Fruit fly (Drosophila melanogaster) whole organism, embryonic: ENCODE measurements around the gene Sf3a2.
A peak's percentile ranks its signal among the peaks of the same experiment; 100 is the strongest.

Source experiments
- Adf1 ChIP-seq: fragments of 200-800 bp; sonication (Bioruptor generic); IDR thresholded peaks from 2 replicates; pipeline ENCODE4 v1.3.6; 2022; ENCODE audit warnings: missing biosample characterization, missing genetic modification characterization
- Atf3 ChIP-seq: fragments of 200-800 bp; sonication (Bioruptor generic); optimal IDR thresholded peaks from 3 replicates; lab custom pipeline; 2016; ENCODE audit warnings: missing biosample characterization, missing genetic modification characterization
- CG10543 ChIP-seq: fragments of 200-800 bp; sonication (Bioruptor generic); optimal IDR thresholded peaks from 3 replicates; lab custom pipeline; 2017; ENCODE audit warnings: missing biosample characterization, mild to moderate bottlenecking, missing genetic modification characterization, moderate library complexity
- CG10959 ChIP-seq: fragments of 200-800 bp; sonication (Bioruptor generic); IDR thresholded peaks from 2 replicates; pipeline ENCODE4 v1.3.6; 2022; ENCODE audit warnings: missing biosample characterization, missing genetic modification characterization
- CG11398 ChIP-seq: fragments of 200-800 bp; sonication (Bioruptor generic); optimal IDR thresholded peaks from 2 replicates; lab custom pipeline; 2016; ENCODE audit warnings: missing biosample characterization, missing genetic modification characterization
- CG13296 ChIP-seq: fragments of 200-800 bp; sonication (Bioruptor generic); optimal IDR thresholded peaks from 3 replicates; lab custom pipeline; 2018; ENCODE audit warnings: missing biosample characterization, mild to moderate bottlenecking, missing genetic modification characterization
- CG13775 ChIP-seq: fragments of 200-800 bp; sonication (Bioruptor generic); optimal IDR thresholded peaks from 3 replicates; lab custom pipeline; 2017; ENCODE audit warnings: missing biosample characterization, mild to moderate bottlenecking, missing genetic modification characterization
- CG13894 ChIP-seq: fragments of 200-800 bp; sonication (Bioruptor generic); optimal IDR thresholded peaks from 3 replicates; lab custom pipeline; 2018; ENCODE audit warnings: missing biosample characterization, mild to moderate bottlenecking, missing genetic modification characterization, moderate library complexity
- CG14710 ChIP-seq: fragments of 200-800 bp; sonication (Bioruptor generic); optimal IDR thresholded peaks from 3 replicates; lab custom pipeline; 2019; ENCODE audit warnings: missing biosample characterization, mild to moderate bottlenecking, missing genetic modification characterization, moderate library complexity
- CG14860 ChIP-seq: fragments of 200-800 bp; sonication (Bioruptor generic); IDR thresholded peaks from 3 replicates; pipeline ENCODE4 v1.3.6; 2022; ENCODE audit warnings: missing biosample characterization, missing genetic modification characterization; ENCODE audit not compliant: partially characterized antibody
- CG15696 ChIP-seq: fragments of 200-800 bp; sonication (Bioruptor generic); optimal IDR thresholded peaks from 2 replicates; lab custom pipeline; 2019; ENCODE audit warnings: missing biosample characterization, mild to moderate bottlenecking, missing genetic modification characterization, moderate library complexity
- CG16779 ChIP-seq: fragments of 200-800 bp; sonication (Bioruptor generic); IDR thresholded peaks from 2 replicates; pipeline ENCODE4 v1.3.6; 2022; ENCODE audit warnings: missing biosample characterization, missing genetic modification characterization
- CG17568 ChIP-seq: fragments of 200-800 bp; sonication (Bioruptor generic); optimal IDR thresholded peaks from 2 replicates; lab custom pipeline; 2018; ENCODE audit warnings: missing biosample characterization, mild to moderate bottlenecking, missing genetic modification characterization, moderate library complexity
- CG18476 ChIP-seq: fragments of 200-800 bp; sonication (Bioruptor generic); optimal IDR thresholded peaks from 2 replicates; lab custom pipeline; 2016; ENCODE audit warnings: missing biosample characterization, mild to moderate bottlenecking, missing genetic modification characterization
- CG34376 ChIP-seq: fragments of 200-800 bp; sonication (Bioruptor generic); optimal IDR thresholded peaks from 2 replicates; lab custom pipeline; 2018; ENCODE audit warnings: missing biosample characterization, mild to moderate bottlenecking, missing genetic modification characterization
- CG3838 ChIP-seq: fragments of 200-800 bp; sonication (Bioruptor generic); optimal IDR thresholded peaks from 3 replicates; lab custom pipeline; 2016; ENCODE audit warnings: missing biosample characterization, missing genetic modification characterization
- CG43689 ChIP-seq: fragments of 200-800 bp; sonication (Bioruptor generic); IDR thresholded peaks from 2 replicates; pipeline ENCODE4 v1.3.6; 2022; ENCODE audit warnings: missing biosample characterization, missing genetic modification characterization
- CG4730 ChIP-seq: fragments of 200-800 bp; sonication (Bioruptor generic); IDR thresholded peaks from 2 replicates; pipeline ENCODE4 v1.3.6; 2022; ENCODE audit warnings: missing biosample characterization, missing genetic modification characterization
- CG7745 ChIP-seq: fragments of 200-800 bp; sonication (Bioruptor generic); optimal IDR thresholded peaks from 2 replicates; lab custom pipeline; 2018; ENCODE audit warnings: missing biosample characterization, mild to moderate bottlenecking, missing genetic modification characterization, moderate library complexity
- Dip2 ChIP-seq: fragments of 200-800 bp; sonication (Bioruptor generic); IDR thresholded peaks from 2 replicates; pipeline ENCODE4 v1.3.6; 2022; ENCODE audit warnings: missing biosample characterization, missing genetic modification characterization
- Elba2 ChIP-seq: fragments of 200-800 bp; sonication (Bioruptor generic); optimal IDR thresholded peaks from 3 replicates; lab custom pipeline; 2016; ENCODE audit warnings: missing biosample characterization, missing genetic modification characterization
- HmgD ChIP-seq: fragments of 200-800 bp; sonication (Bioruptor generic); optimal IDR thresholded peaks from 3 replicates; lab custom pipeline; 2016; ENCODE audit warnings: missing biosample characterization, missing genetic modification characterization
- Jarid2 ChIP-seq: fragments of 200-800 bp; sonication (Bioruptor generic); optimal IDR thresholded peaks from 3 replicates; lab custom pipeline; 2017; ENCODE audit warnings: mild to moderate bottlenecking, missing biosample characterization, missing genetic modification reagents, missing genetic modification characterization
- Lhr ChIP-seq: fragments of 200-800 bp; sonication (Bioruptor generic); optimal IDR thresholded peaks from 3 replicates; lab custom pipeline; 2017; ENCODE audit warnings: mild to moderate bottlenecking, missing biosample characterization, missing genetic modification reagents, missing genetic modification characterization
- MBD-R2 ChIP-seq: fragments of 200-800 bp; sonication (Bioruptor generic); IDR thresholded peaks from 2 replicates; pipeline ENCODE4 v1.3.6; 2022; ENCODE audit warnings: missing biosample characterization, missing genetic modification characterization
- Max ChIP-seq: fragments of 200-800 bp; sonication (Bioruptor generic); optimal IDR thresholded peaks from 2 replicates; lab custom pipeline; 2016; ENCODE audit warnings: missing biosample characterization, mild to moderate bottlenecking, missing genetic modification characterization
- Meics ChIP-seq: fragments of 200-800 bp; sonication (Bioruptor generic); optimal IDR thresholded peaks from 2 replicates; lab custom pipeline; 2017; ENCODE audit warnings: missing biosample characterization, mild to moderate bottlenecking, missing genetic modification characterization
- NK7.1 ChIP-seq: fragments of 200-800 bp; sonication (Bioruptor generic); optimal IDR thresholded peaks from 3 replicates; lab custom pipeline; 2016; ENCODE audit warnings: missing biosample characterization, missing genetic modification characterization
- NfI ChIP-seq: fragments of 200-800 bp; sonication (Bioruptor generic); optimal IDR thresholded peaks from 3 replicates; lab custom pipeline; 2018; ENCODE audit warnings: missing biosample characterization, mild to moderate bottlenecking, missing genetic modification characterization, moderate library complexity
- Optix ChIP-seq: fragments of 200-800 bp; sonication (Bioruptor generic); IDR thresholded peaks from 3 replicates; pipeline ENCODE4 v1.3.6; 2022; ENCODE audit warnings: missing biosample characterization, missing genetic modification characterization
- Rx ChIP-seq: fragments of 200-800 bp; sonication (Bioruptor generic); IDR thresholded peaks from 2 replicates; pipeline ENCODE4 v1.3.6; 2022; ENCODE audit warnings: missing biosample characterization, missing genetic modification characterization
- Side ChIP-seq: fragments of 200-800 bp; sonication (Bioruptor generic); optimal IDR thresholded peaks from 2 replicates; lab custom pipeline; 2016; ENCODE audit warnings: missing biosample characterization, missing genetic modification characterization
- Sox102F ChIP-seq: fragments of 200-800 bp; sonication (Bioruptor generic); optimal IDR thresholded peaks from 2 replicates; lab custom pipeline; 2018; ENCODE audit warnings: missing biosample characterization, mild to moderate bottlenecking, missing genetic modification characterization, moderate library complexity
- Tbp ChIP-seq: fragments of >200 bp; optimal IDR thresholded peaks from 2 replicates; lab custom pipeline; 2018; ENCODE audit warnings: missing biosample characterization, missing genetic modification characterization
- abd-A ChIP-seq: fragments of 200-800 bp; sonication (Bioruptor generic); optimal IDR thresholded peaks from 3 replicates; lab custom pipeline; 2019; ENCODE audit warnings: missing biosample characterization, mild to moderate bottlenecking, missing genetic modification characterization, moderate library complexity
- aop ChIP-seq: fragments of 200-800 bp; sonication (Bioruptor generic); IDR thresholded peaks from 2 replicates; pipeline ENCODE4 v1.3.6; 2022; ENCODE audit warnings: missing biosample characterization, missing genetic modification characterization
- ato ChIP-seq: fragments of 200-800 bp; sonication (Bioruptor generic); IDR thresholded peaks from 2 replicates; pipeline ENCODE4 v1.3.6; 2022; ENCODE audit warnings: missing biosample characterization, missing genetic modification characterization; ENCODE audit not compliant: partially characterized antibody
- dpn ChIP-seq, 2 experiments: fragments of 200-800 bp; sonication (Bioruptor generic); optimal IDR thresholded peaks; 3 replicates each; lab custom pipeline; 2016; ENCODE audit warnings: missing biosample characterization in 2 of 2, missing genetic modification characterization in 2 of 2
- fru ChIP-seq: fragments of >200 bp; optimal IDR thresholded peaks from 2 replicates; lab custom pipeline; 2017
- gcm2 ChIP-seq: fragments of 200-800 bp; sonication (Bioruptor generic); optimal IDR thresholded peaks from 2 replicates; lab custom pipeline; 2016; ENCODE audit warnings: missing biosample characterization, missing genetic modification characterization
- grn ChIP-seq: fragments of 200-800 bp; sonication (Bioruptor generic); optimal IDR thresholded peaks from 3 replicates; lab custom pipeline; 2017; ENCODE audit warnings: missing biosample characterization, missing genetic modification characterization
- gro ChIP-seq: fragments of 200-800 bp; sonication (Bioruptor generic); optimal IDR thresholded peaks from 2 replicates; lab custom pipeline; 2016; ENCODE audit warnings: missing biosample characterization, missing genetic modification characterization
- mam ChIP-seq: fragments of 200-800 bp; sonication (Bioruptor generic); optimal IDR thresholded peaks from 3 replicates; lab custom pipeline; 2016; ENCODE audit warnings: missing biosample characterization, missing genetic modification characterization
- onecut ChIP-seq: fragments of 200-800 bp; sonication (Bioruptor generic); IDR thresholded peaks from 2 replicates; pipeline ENCODE4 v1.3.6; 2022; ENCODE audit warnings: missing biosample characterization, missing genetic modification characterization
- peb ChIP-seq: fragments of 200-800 bp; sonication (Bioruptor generic); IDR thresholded peaks from 2 replicates; pipeline ENCODE4 v1.3.6; 2022; ENCODE audit warnings: missing biosample characterization, missing genetic modification characterization
- phol ChIP-seq: fragments of 200-800 bp; sonication (Bioruptor generic); optimal IDR thresholded peaks from 3 replicates; lab custom pipeline; 2018; ENCODE audit warnings: missing biosample characterization, mild to moderate bottlenecking, missing genetic modification characterization, moderate library complexity
- repo ChIP-seq: fragments of 200-800 bp; sonication (Bioruptor generic); optimal IDR thresholded peaks from 2 replicates; lab custom pipeline; 2016; ENCODE audit warnings: missing biosample characterization, missing genetic modification characterization
- shn ChIP-seq: fragments of 200-800 bp; sonication (Bioruptor generic); optimal IDR thresholded peaks from 3 replicates; lab custom pipeline; 2016; ENCODE audit warnings: missing biosample characterization, missing genetic modification characterization
- stc ChIP-seq: fragments of 200-800 bp; sonication (Bioruptor generic); IDR thresholded peaks from 2 replicates; pipeline ENCODE4 v1.3.6; 2022; ENCODE audit warnings: missing biosample characterization, missing genetic modification characterization
- tin ChIP-seq: fragments of 200-800 bp; sonication (Bioruptor generic); optimal IDR thresholded peaks from 3 replicates; lab custom pipeline; 2016; ENCODE audit warnings: missing biosample characterization, missing genetic modification characterization
- trh ChIP-seq: fragments of 200-800 bp; sonication (Bioruptor generic); optimal IDR thresholded peaks from 2 replicates; lab custom pipeline; 2016; ENCODE audit warnings: missing biosample characterization, missing genetic modification characterization

Gene Sf3a2

dm6 chr3L:12772740-12773686 lies 40.8 kb downstream of the Sf3a2 start, which contains the start of gene Hip1 (continued):
- TF ChIP-seq MBD-R2 (GFP tag; lab: Robert Waterston, UW) (peak; percentile 64), CG10959 (no peak), NK7.1 (GFP tag; lab: Kevin White, UChicago) (no peak), CG43689 (GFP tag; lab: Robert Waterston, UW) (no peak), CG16779 (GFP tag; lab: Robert Waterston, UW) (no peak), Sox102F (GFP tag; lab: Kevin White, UChicago) (no peak), shn (no peak), CG4730 (GFP tag; lab: Robert Waterston, UW) (no peak), ato (GFP tag; lab: Robert Waterston, UW) (peak; percentile 78), Dip2 (GFP tag; lab: Robert Waterston, UW) (no peak), CG13894 (no peak), NfI (GFP tag; lab: Kevin White, UChicago) (no peak), HmgD (no peak), gcm2 (GFP tag; lab: Kevin White, UChicago) (no peak), onecut (GFP tag; lab: Robert Waterston, UW) (no peak), dpn (GFP tag; optimal IDR thresholded peaks at IDR 0.05; lab: Kevin White, UChicago) (no peak), trh (no peak), grn (GFP tag; lab: Kevin White, UChicago) (peak; percentile 21), CG14710 (tag; lab: Kevin White, UChicago) (no peak), stc (GFP tag; lab: Robert Waterston, UW) (no peak), gro (GFP tag; lab: Kevin White, UChicago) (no peak), Rx (no peak), Side (GFP tag; lab: Kevin White, UChicago) (peak; percentile 14), aop (no peak), CG34376 (peak; percentile 48), CG3838 (GFP tag; lab: Kevin White, UChicago) (peak; percentile 93), Lhr (GFP tag; lab: Kevin White, UChicago) (no peak), Tbp (GFP tag; lab: Kevin White, UChicago) (no peak), Elba2 (no peak), CG17568 (GFP tag; lab: Kevin White, UChicago) (no peak), phol (tag; lab: Kevin White, UChicago) (no peak), Meics (GFP tag; lab: Kevin White, UChicago) (no peak), CG18476 (GFP tag; lab: Kevin White, UChicago) (no peak), repo (GFP tag; lab: Kevin White, UChicago) (no peak), Atf3 (GFP tag; lab: Kevin White, UChicago) (no peak), abd-A (tag; lab: Kevin White, UChicago) (no peak), CG15696 (tag; lab: Kevin White, UChicago) (no peak), mam (GFP tag; lab: Kevin White, UChicago) (no peak), peb (GFP tag; lab: Robert Waterston, UW) (no peak), CG13296 (GFP tag; lab: Kevin White, UChicago) (no peak), Jarid2 (no peak), Adf1 (GFP tag; lab: Robert Waterston, UW) (no peak), CG14860 (GFP tag; lab: Robert Waterston, UW) (peak; percentile 78), CG10543 (GFP tag; lab: Kevin White, UChicago) (no peak), Max (GFP tag; lab: Kevin White, UChicago) (no peak), Optix (GFP tag; lab: Robert Waterston, UW) (no peak), tin (GFP tag; lab: Kevin White, UChicago) (no peak), CG11398 (GFP tag; lab: Kevin White, UChicago) (no peak), fru (no peak), CG7745 (no peak), CG13775 (GFP tag; lab: Kevin White, UChicago) (no peak)
